Fruit fly (Drosophila melanogaster) whole organism, wandering third instar larva: ENCODE data around the gene Ube4B.

Experiments
- Abd-B ChIP-seq: fragments of >200 bp; optimal IDR thresholded peaks from 2 replicates; lab custom pipeline; 2017; ENCODE audit warnings: missing biosample characterization, missing genetic modification characterization
- CG32264 ChIP-seq: fragments of 200-800 bp; sonication (Bioruptor generic); optimal IDR thresholded peaks from 2 replicates; lab custom pipeline; 2016; ENCODE audit warnings: missing biosample characterization, missing genetic modification characterization
- CG9705 ChIP-seq: fragments of 200-800 bp; sonication (Bioruptor generic); optimal IDR thresholded peaks from 2 replicates; lab custom pipeline; 2018; ENCODE audit warnings: missing biosample characterization, mild to moderate bottlenecking, missing genetic modification characterization
- CrebA ChIP-seq: fragments of 200-800 bp; sonication (Bioruptor generic); optimal IDR thresholded peaks from 2 replicates; lab custom pipeline; 2016; ENCODE audit warnings: missing biosample characterization, mild to moderate bottlenecking, missing genetic modification characterization, borderline replicate concordance
- Dif ChIP-seq: fragments of 200-275, 200-300 bp; sonication (Bioruptor generic); optimal IDR thresholded peaks from 2 replicates; lab custom pipeline; 2018; ENCODE audit warnings: missing biosample characterization, missing genetic modification characterization; ENCODE audit not compliant: partially characterized antibody
- HLH106 ChIP-seq: fragments of 200-800 bp; optimal IDR thresholded peaks from 3 replicates; lab custom pipeline; 2019; ENCODE audit warnings: missing biosample characterization, mild to moderate bottlenecking, missing genetic modification characterization, moderate library complexity
- Hnf4 ChIP-seq: fragments of 200-800 bp; sonication (Bioruptor generic); optimal IDR thresholded peaks from 2 replicates; lab custom pipeline; 2016; ENCODE audit warnings: missing biosample characterization, mild to moderate bottlenecking, missing genetic modification characterization
- Hr78 ChIP-seq: fragments of >200 bp; optimal IDR thresholded peaks from 2 replicates; lab custom pipeline; 2017; ENCODE audit warnings: missing biosample characterization, missing genetic modification characterization
- Mio ChIP-seq: sonication (Bioruptor generic); optimal IDR thresholded peaks from 2 replicates; lab custom pipeline; 2016; ENCODE audit warnings: missing biosample characterization, missing genetic modification characterization
- Myc ChIP-seq: fragments of >200 bp; optimal IDR thresholded peaks from 2 replicates; lab custom pipeline; 2017
- OdsH ChIP-seq: fragments of 200-800 bp; sonication (Bioruptor generic); optimal IDR thresholded peaks from 2 replicates; lab custom pipeline; 2016; ENCODE audit warnings: missing biosample characterization, mild to moderate bottlenecking, missing genetic modification characterization
- Rel ChIP-seq, 2 experiments: fragments of 200-800 bp; sonication (Bioruptor generic) in 1 of 2; optimal IDR thresholded peaks; 2 replicates in 1 of 2; 3 replicates in 1 of 2; lab custom pipeline; 2016 to 2019; ENCODE audit warnings: mild to moderate bottlenecking in 2 of 2, missing biosample characterization in 2 of 2, missing genetic modification characterization in 2 of 2, moderate library complexity in 1 of 2
- Sp1 ChIP-seq: fragments of 200-800 bp; sonication (Bioruptor generic); optimal IDR thresholded peaks from 3 replicates; lab custom pipeline; 2019; ENCODE audit warnings: missing biosample characterization, mild to moderate bottlenecking, missing genetic modification characterization, moderate library complexity
- Vsx2 ChIP-seq: fragments of 200-300, 225-300 bp; sonication (Bioruptor generic); optimal IDR thresholded peaks from 2 replicates; lab custom pipeline; 2018; ENCODE audit warnings: missing biosample characterization, missing genetic modification characterization; ENCODE audit not compliant: partially characterized antibody
- br ChIP-seq: fragments of 200-800 bp; sonication (Bioruptor generic); optimal IDR thresholded peaks from 2 replicates; lab custom pipeline; 2016; ENCODE audit warnings: missing biosample characterization, missing genetic modification characterization
- dl ChIP-seq, 2 experiments: fragments of 175-275, 200-275 bp in 1 of 2; fragments of 200-275 bp in 1 of 2; sonication (Bioruptor generic); optimal IDR thresholded peaks; lab custom pipeline; 2018; ENCODE audit warnings: mild to moderate bottlenecking in 2 of 2, missing biosample characterization in 2 of 2, missing genetic modification characterization in 2 of 2, moderate library complexity in 2 of 2; ENCODE audit not compliant: partially characterized antibody in 2 of 2, insufficient read depth in 1 of 2
- dsf ChIP-seq: sonication (Bioruptor generic); optimal IDR thresholded peaks from 2 replicates; lab custom pipeline; 2016; ENCODE audit warnings: missing biosample characterization, missing genetic modification characterization, borderline replicate concordance
- ey ChIP-seq: fragments of 200-800 bp; sonication (Bioruptor generic); optimal IDR thresholded peaks from 2 replicates; lab custom pipeline; 2016; ENCODE audit warnings: missing biosample characterization, missing genetic modification characterization
- foxo ChIP-seq, 2 experiments: fragments of 200-800 bp; sonication (Bioruptor generic); optimal IDR thresholded peaks; 2 replicates in 1 of 2; 3 replicates in 1 of 2; lab custom pipeline; 2016 to 2017; ENCODE audit warnings: missing biosample characterization in 2 of 2, missing genetic modification characterization in 2 of 2
- fru ChIP-seq: fragments of 200-800 bp; sonication (Bioruptor generic); optimal IDR thresholded peaks from 3 replicates; lab custom pipeline; 2016; ENCODE audit warnings: missing biosample characterization, mild to moderate bottlenecking, missing genetic modification characterization
- h ChIP-seq: fragments of 200-800 bp; sonication (Bioruptor generic); optimal IDR thresholded peaks from 3 replicates; lab custom pipeline; 2016; ENCODE audit warnings: missing biosample characterization, mild to moderate bottlenecking, missing genetic modification characterization
- jim ChIP-seq: fragments of 175-275, 200-325 bp; sonication (Bioruptor generic); optimal IDR thresholded peaks from 2 replicates; lab custom pipeline; 2016; ENCODE audit warnings: missing biosample characterization, mild to moderate bottlenecking, missing genetic modification characterization
- lola ChIP-seq: fragments of >200 bp; optimal IDR thresholded peaks from 2 replicates; lab custom pipeline; 2017; ENCODE audit warnings: missing biosample characterization, missing genetic modification characterization
- pan ChIP-seq: fragments of >200 bp; optimal IDR thresholded peaks from 2 replicates; lab custom pipeline; 2017
- psq ChIP-seq: fragments of 200-800 bp; sonication (Bioruptor generic); optimal IDR thresholded peaks from 3 replicates; lab custom pipeline; 2017; ENCODE audit warnings: missing biosample characterization, mild to moderate bottlenecking, missing genetic modification characterization, moderate library complexity
- rgr ChIP-seq: fragments of 200-800 bp; sonication (Bioruptor generic); optimal IDR thresholded peaks from 3 replicates; lab custom pipeline; 2016; ENCODE audit warnings: missing biosample characterization, mild to moderate bottlenecking, missing genetic modification characterization
- sage ChIP-seq: fragments of 200-800 bp; sonication (Bioruptor generic); optimal IDR thresholded peaks from 2 replicates; lab custom pipeline; 2016; ENCODE audit warnings: missing biosample characterization, mild to moderate bottlenecking, missing genetic modification characterization
- sv ChIP-seq: fragments of 200-800 bp; sonication (Bioruptor generic); optimal IDR thresholded peaks from 3 replicates; lab custom pipeline; 2016; ENCODE audit warnings: missing biosample characterization, missing genetic modification characterization
- woc ChIP-seq: sonication (Bioruptor generic); optimal IDR thresholded peaks from 2 replicates; lab custom pipeline; 2016; ENCODE audit warnings: missing biosample characterization, mild to moderate bottlenecking, missing genetic modification characterization

Ube4B gene

DNA sequence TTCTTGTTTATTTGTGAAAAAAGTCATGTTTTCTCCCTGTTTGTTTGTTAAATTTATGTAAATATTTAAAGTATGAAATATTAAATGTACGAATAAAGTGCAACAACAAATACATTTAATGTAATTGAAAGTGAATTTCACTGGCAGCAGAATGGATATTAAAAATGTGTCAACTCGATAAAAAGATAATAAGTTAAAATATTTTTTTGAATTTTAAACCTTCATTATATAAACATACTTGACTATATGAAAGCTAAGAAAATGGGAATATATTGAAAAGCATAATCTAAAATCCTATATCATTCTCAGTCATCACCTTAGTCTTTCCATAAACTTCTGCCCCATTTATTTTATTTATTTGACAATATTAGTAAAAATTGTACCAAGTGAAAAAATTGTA, 40.7 kb downstream of the Ube4B start, which contains the start of gene Vha68-3:
Gene Vha68-3, plus strand, starts transcription at position 301 of the 400 bp plus-strand sequence.
- TF ChIP-seq woc (no peak), lola (GFP tag; lab: Kevin White, UChicago) (no peak), HLH106 (tag; lab: Kevin White, UChicago) (no peak)

DNA sequence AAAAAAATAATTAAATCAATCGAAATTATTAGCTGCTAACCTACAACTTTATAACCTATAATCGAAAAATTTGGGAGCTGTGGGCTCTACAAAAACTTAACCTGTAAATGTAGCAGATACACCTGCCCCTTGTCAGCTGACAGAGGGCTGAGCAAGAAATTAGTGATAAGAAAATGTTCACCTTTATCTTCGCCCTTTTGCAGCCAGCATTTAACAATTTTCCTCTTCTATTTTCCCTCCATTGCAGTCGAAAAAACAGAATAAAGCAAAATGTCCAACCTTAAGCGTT, 43.9 kb downstream of the Ube4B start:
- TF ChIP-seq psq (GFP tag; lab: Kevin White, UChicago): no peak
- no peak for TF ChIP-seq Hr78 (GFP tag; lab: Kevin White, UChicago)

DNA sequence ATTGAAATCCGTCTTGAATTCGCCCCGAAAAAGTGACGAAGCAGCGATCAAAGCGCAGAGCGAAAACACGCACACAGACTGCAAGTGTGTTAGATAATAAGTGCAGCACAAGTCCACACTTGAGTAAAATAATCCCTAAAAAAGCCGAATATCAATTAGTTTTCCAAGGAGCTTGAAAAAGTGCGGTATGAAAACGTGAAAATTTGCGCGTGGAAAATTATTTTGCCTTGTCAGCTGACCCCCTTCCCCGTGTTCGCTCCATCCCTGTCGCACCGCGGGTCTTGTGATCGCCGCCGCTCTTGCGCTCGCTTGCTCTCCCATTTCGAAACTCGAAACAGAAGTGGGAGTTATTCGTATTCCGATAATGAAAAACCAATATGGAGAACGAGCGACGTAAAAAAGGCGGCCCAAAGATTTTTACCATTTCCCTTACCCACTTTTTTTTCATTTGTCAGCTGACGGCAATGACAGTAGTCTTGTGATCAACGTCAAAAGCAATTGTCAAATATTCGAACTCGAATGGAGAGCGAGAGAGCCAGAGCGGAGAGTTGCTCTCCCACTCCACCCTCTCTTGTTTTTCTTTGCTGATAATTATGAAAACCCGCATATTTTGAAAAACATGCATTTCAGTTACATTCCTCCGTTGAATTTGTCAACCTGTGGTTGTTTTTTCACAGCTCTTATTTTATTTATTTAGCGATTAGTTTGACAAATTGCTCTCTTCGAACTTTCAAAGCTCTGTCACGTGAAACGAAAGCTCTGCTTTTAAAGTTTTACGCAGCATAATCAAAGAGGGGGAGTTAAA, 44.5 kb downstream of the Ube4B start:
- TF ChIP-seq dsf (GFP tag; lab: Kevin White, UChicago) (no peak), sage (GFP tag; lab: Kevin White, UChicago) (peak; percentile 1), psq (GFP tag; lab: Kevin White, UChicago) (peak; percentile 90), Sp1 (GFP tag; lab: Kevin White, UChicago) (no peak), lola (GFP tag; lab: Kevin White, UChicago) (no peak), pan (lab: Kevin White, UChicago) (no peak), ey (GFP tag; lab: Kevin White, UChicago) (no peak), Abd-B (GFP tag; lab: Kevin White, UChicago) (no peak), CrebA (GFP tag; lab: Kevin White, UChicago) (peak; percentile 51), Dif (peak; percentile 19), dl (GFP tag; optimal IDR thresholded peaks at IDR 0.05; lab: Kevin White, UChicago; ENCODE audit: insufficient read depth in 1 of 2, partially characterized antibody in 2 of 2) (no peak)

DNA sequence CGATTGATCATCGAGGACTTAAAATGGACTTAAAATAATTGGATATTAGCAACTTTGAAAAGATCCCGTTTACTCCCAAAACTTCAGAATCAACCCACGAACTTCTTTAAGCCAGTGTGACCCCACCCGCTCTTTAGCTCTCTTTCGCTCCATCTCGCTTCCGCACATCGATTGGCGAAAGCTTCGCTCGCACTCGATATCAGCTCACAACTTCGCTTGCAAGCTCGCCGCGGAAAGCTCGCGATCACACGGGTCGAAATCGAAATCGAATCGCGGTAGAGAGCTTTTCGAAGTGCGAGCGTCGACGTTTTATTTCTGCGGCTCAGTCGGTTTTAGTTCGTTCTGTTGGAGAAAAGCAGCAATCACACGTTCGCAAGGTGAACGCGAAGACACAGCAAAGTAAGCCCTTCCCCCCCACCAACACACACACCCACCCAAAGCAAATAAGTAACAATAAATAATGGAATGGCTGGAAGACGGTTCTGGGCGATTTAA, 45.1 kb downstream of the Ube4B start, which contains the start of gene Vha68-2:
Gene Vha68-2, plus strand, starts transcription at position 278 of the 495 bp plus-strand sequence.
- TF ChIP-seq ey (GFP tag; lab: Kevin White, UChicago) (peak; percentile 34), sage (GFP tag; lab: Kevin White, UChicago) (no peak), Sp1 (GFP tag; lab: Kevin White, UChicago) (peak; percentile 61), br (GFP tag; lab: Kevin White, UChicago) (peak; percentile 55), woc (peak; percentile 70), foxo (GFP tag; optimal IDR thresholded peaks at IDR 0.05; lab: Kevin White, UChicago) (peak in 1 of 2 experiments; percentile 49), CG9705 (peak; percentile 40), CrebA (GFP tag; lab: Kevin White, UChicago) (peak; percentile 20), Abd-B (GFP tag; lab: Kevin White, UChicago) (no peak), OdsH (GFP tag; lab: Kevin White, UChicago) (no peak), fru (GFP tag; lab: Kevin White, UChicago) (peak; percentile 48), Hnf4 (GFP tag; lab: Kevin White, UChicago) (peak; percentile 45), h (GFP tag; lab: Kevin White, UChicago) (peak; percentile 5), rgr (peak; percentile 84), Rel (GFP tag; optimal IDR thresholded peaks at IDR 0.05; lab: Kevin White, UChicago) (no peak), Rel (tag; optimal IDR thresholded peaks at IDR 0.05; lab: Kevin White, UChicago) (peak; percentile 69)

DNA sequence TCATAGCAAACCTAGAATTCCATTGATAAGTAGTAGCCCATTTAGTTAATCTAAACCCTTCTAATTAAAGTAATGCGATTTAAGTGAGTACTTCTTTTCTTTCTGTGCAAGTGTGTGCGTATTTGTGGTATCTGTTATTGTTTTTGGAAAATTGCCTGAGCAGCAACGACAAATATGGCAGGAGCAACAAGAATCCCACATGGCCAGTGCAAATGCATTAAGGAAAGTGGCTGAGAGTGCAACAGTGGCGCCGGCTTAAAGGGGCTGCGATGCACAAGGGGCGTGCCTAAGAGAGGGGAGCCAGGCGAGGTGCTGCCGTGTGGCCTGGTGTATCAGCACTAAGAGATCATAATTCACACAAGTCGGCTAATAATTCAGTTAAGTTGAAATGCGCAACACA, 49.7 kb downstream of the Ube4B start:
- TF ChIP-seq rgr (no peak), fru (GFP tag; lab: Kevin White, UChicago) (no peak)

DNA sequence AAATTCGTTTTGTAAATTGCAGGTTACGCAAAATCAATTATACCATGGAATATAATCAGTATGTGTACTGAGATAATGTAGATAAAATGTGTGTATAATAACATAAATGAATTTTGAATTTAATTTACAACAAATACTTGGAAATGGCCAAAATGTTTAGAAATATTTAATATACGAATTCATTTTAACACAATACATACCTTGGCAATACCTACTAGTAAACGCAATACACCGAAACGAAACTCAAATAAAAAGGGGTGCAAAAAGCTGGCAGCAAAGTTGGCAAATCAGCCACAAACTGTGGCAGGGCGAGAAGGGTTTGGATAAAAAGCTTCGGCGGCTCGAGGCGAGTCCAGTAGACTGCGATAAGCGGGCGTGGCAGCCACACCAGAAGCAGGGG, 52.9 kb downstream of the Ube4B start, which contains the start of gene CG16800:
Gene CG16800, plus strand, starts transcription at position 301 of the 400 bp plus-strand sequence.
- no peak for TF ChIP-seq Myc (lab: Kevin White, UChicago)
- no peak for TF ChIP-seq pan (lab: Kevin White, UChicago)
- TF ChIP-seq h (GFP tag; lab: Kevin White, UChicago): no peak
- no peak for TF ChIP-seq jim (GFP tag; lab: Kevin White, UChicago)
- TF ChIP-seq CG32264: no peak
- no peak for TF ChIP-seq psq (GFP tag; lab: Kevin White, UChicago)
- no peak for TF ChIP-seq sv (GFP tag; lab: Kevin White, UChicago)
- no peak for TF ChIP-seq CrebA (GFP tag; lab: Kevin White, UChicago)
- no peak for TF ChIP-seq Abd-B (GFP tag; lab: Kevin White, UChicago)
- TF ChIP-seq Vsx2 (GFP tag; lab: Kevin White, UChicago): no peak
- no peak for TF ChIP-seq woc
- no peak for TF ChIP-seq Mio (GFP tag; lab: Kevin White, UChicago)
- no peak for TF ChIP-seq sage (GFP tag; lab: Kevin White, UChicago)
